Fruit fly (Drosophila melanogaster): Measurements from ENCODE around the gene CG4743.

CG4743 gene

dm6 chr3R:25680528-25680927 is at the start of gene CG4743, which contains the start of gene Idh3g (continued):
- peak; percentile 83 for TF ChIP-seq fd64A (GFP tag; optimal IDR thresholded peaks at IDR 0.05)
- TF ChIP-seq Mes4 (GFP tag; optimal IDR thresholded peaks at IDR 0.05) = peak; percentile 77
- peak; percentile 49 for TF ChIP-seq CG15479 (GFP tag; optimal IDR thresholded peaks at IDR 0.05)
- TF ChIP-seq klu (GFP tag; IDR thresholded peaks at IDR 0.05) = peak; percentile 89
- peak; percentile 85 for TF ChIP-seq psq (GFP tag; optimal IDR thresholded peaks at IDR 0.05)
- peak; percentile 97 for TF ChIP-seq CG4424 (GFP tag; optimal IDR thresholded peaks at IDR 0.05)
- TF ChIP-seq fd96Cb (tag; optimal IDR thresholded peaks at IDR 0.05) = peak; percentile 97
- TF ChIP-seq CG7357 (GFP tag; IDR thresholded peaks at IDR 0.05) = peak; percentile 86
- peak in 1 of 2 experiments; percentile 79 for TF ChIP-seq insv (GFP tag; optimal IDR thresholded peaks at IDR 0.05)
- TF ChIP-seq CG18599 (GFP tag; optimal IDR thresholded peaks at IDR 0.05) = peak; percentile 98
- TF ChIP-seq CG15601 (tag; optimal IDR thresholded peaks at IDR 0.05) = peak; percentile 96
- TF ChIP-seq zf30C (GFP tag; optimal IDR thresholded peaks at IDR 0.05) = peak; percentile 23
- TF ChIP-seq CG12219 (GFP tag; optimal IDR thresholded peaks at IDR 0.05) = peak; percentile 94
- peak; percentile 56 for TF ChIP-seq CG1792 (GFP tag; optimal IDR thresholded peaks at IDR 0.05)
- no peak for TF ChIP-seq CG2129 (GFP tag; IDR thresholded peaks at IDR 0.05; ENCODE audit: partially characterized antibody)
- TF ChIP-seq CG13287 (GFP tag; IDR thresholded peaks at IDR 0.05; ENCODE audit: partially characterized antibody) = peak; percentile 58
- peak; percentile 84 for TF ChIP-seq E2f2 (GFP tag; IDR thresholded peaks at IDR 0.05)
- peak; percentile 95 for TF ChIP-seq Dbx (GFP tag; IDR thresholded peaks at IDR 0.05)
- peak; percentile 67; the same call in 1 of the 3 replicates for TF ChIP-seq z (GFP tag; IDR thresholded peaks at IDR 0.05)
- peak; percentile 18 for TF ChIP-seq Sin3A (optimal IDR thresholded peaks at IDR 0.05)
- peak; percentile 84 for TF ChIP-seq ro (GFP tag; IDR thresholded peaks at IDR 0.05)
- TF ChIP-seq CG13296 (GFP tag; optimal IDR thresholded peaks at IDR 0.05) = peak; percentile 97
- TF ChIP-seq CG1024 (GFP tag; IDR thresholded peaks at IDR 0.05) = peak; percentile 86; the same call in 1 of the 2 replicates
- no peak for TF ChIP-seq Trl (optimal IDR thresholded peaks at IDR 0.05)
- TF ChIP-seq Trl (GFP tag; optimal IDR thresholded peaks at IDR 0.05) = peak; percentile 74
- peak; percentile 95 for TF ChIP-seq lmd (GFP tag; IDR thresholded peaks at IDR 0.05)
- TF ChIP-seq btn (GFP tag; optimal IDR thresholded peaks at IDR 0.05) = peak; percentile 41
- peak; percentile 95 for TF ChIP-seq CG5245 (GFP tag; optimal IDR thresholded peaks at IDR 0.05)
- TF ChIP-seq CG10654 (GFP tag; optimal IDR thresholded peaks at IDR 0.05) = peak; percentile 94
- TF ChIP-seq CG11696 (GFP tag; IDR thresholded peaks at IDR 0.05) = peak; percentile 89
- no peak for TF ChIP-seq amos (GFP tag; IDR thresholded peaks at IDR 0.05; ENCODE audit: partially characterized antibody)
- peak; percentile 94 for TF ChIP-seq nau (GFP tag; optimal IDR thresholded peaks at IDR 0.05)
- TF ChIP-seq Taf1 (GFP tag; IDR thresholded peaks at IDR 0.05) = peak; percentile 87
- TF ChIP-seq HLH3B (GFP tag; IDR thresholded peaks at IDR 0.05) = peak; percentile 97
- TF ChIP-seq CG4617 (GFP tag; optimal IDR thresholded peaks at IDR 0.05; ENCODE audit: borderline replicate concordance) = peak; percentile 96
- TF ChIP-seq CG7963 (GFP tag; IDR thresholded peaks at IDR 0.05; ENCODE audit: partially characterized antibody) = no peak
- TF ChIP-seq ken (GFP tag; IDR thresholded peaks at IDR 0.05) = peak; percentile 93
- TF ChIP-seq CG13123 (GFP tag; optimal IDR thresholded peaks at IDR 0.05) = peak; percentile 95
- peak; percentile 51 for TF ChIP-seq emc (GFP tag; optimal IDR thresholded peaks at IDR 0.05)
- TF ChIP-seq CG12769 (tag; optimal IDR thresholded peaks at IDR 0.05) = peak; percentile 90
- TF ChIP-seq CG32767 (GFP tag; IDR thresholded peaks at IDR 0.05) = peak; percentile 96
- peak; percentile 98 for TF ChIP-seq CG17359 (tag; optimal IDR thresholded peaks at IDR 0.05)
- peak; percentile 96 for TF ChIP-seq ara (GFP tag; IDR thresholded peaks at IDR 0.05)
- TF ChIP-seq jigr1 (GFP tag; IDR thresholded peaks at IDR 0.05) = peak; percentile 90
- TF ChIP-seq mld (GFP tag; IDR thresholded peaks at IDR 0.05; ENCODE audit: partially characterized antibody) = no peak
- TF ChIP-seq dm (GFP tag; optimal IDR thresholded peaks at IDR 0.05) = peak; percentile 57
- TF ChIP-seq phol (tag; optimal IDR thresholded peaks at IDR 0.05) = peak; percentile 97
- peak in 1 of 3 experiments; percentile 92 for TF ChIP-seq Stat92E (GFP tag; optimal IDR thresholded peaks at IDR 0.05)
- TF ChIP-seq CG9215 (GFP tag; IDR thresholded peaks at IDR 0.05) = peak; percentile 88
- TF ChIP-seq Oli (tag; optimal IDR thresholded peaks at IDR 0.05) = peak; percentile 96
- peak; percentile 84 to 98 for TF ChIP-seq Hr51 (GFP tag; optimal IDR thresholded peaks at IDR 0.05)

All from whole organism, embryonic.